Fruit fly (Drosophila melanogaster) whole organism, prepupa: ENCODE results near the gene mei-P22.

ENCODE experiments used
- CG11762 ChIP-seq: fragments of 200-800 bp; sonication (Bioruptor generic); optimal IDR thresholded peaks from 3 replicates; lab custom pipeline; 2016; ENCODE audit warnings: missing biosample characterization, missing genetic modification characterization; ENCODE audit not compliant: insufficient read depth
- CG16779 ChIP-seq: fragments of 200-800 bp; sonication (Bioruptor generic); optimal IDR thresholded peaks from 3 replicates; lab custom pipeline; 2017; ENCODE audit warnings: missing biosample characterization, mild to moderate bottlenecking, missing genetic modification characterization
- CG3919 ChIP-seq: fragments of 200-800 bp; sonication (Bioruptor generic); optimal IDR thresholded peaks from 3 replicates; lab custom pipeline; 2016; ENCODE audit warnings: missing biosample characterization, missing genetic modification characterization
- CG6276 ChIP-seq: fragments of 200-800 bp; sonication (Bioruptor generic); optimal IDR thresholded peaks from 2 replicates; lab custom pipeline; 2017; ENCODE audit warnings: missing biosample characterization, mild to moderate bottlenecking, missing genetic modification characterization
- CG7368 ChIP-seq: fragments of 200-800 bp; sonication (Bioruptor generic); optimal IDR thresholded peaks from 3 replicates; lab custom pipeline; 2016; ENCODE audit warnings: missing biosample characterization, missing genetic modification characterization
- Hr38 ChIP-seq: sonication (Bioruptor generic); optimal IDR thresholded peaks from 2 replicates; lab custom pipeline; 2016; ENCODE audit warnings: missing biosample characterization, missing genetic modification characterization
- Smox ChIP-seq: fragments of 200-800 bp; sonication (Bioruptor generic); optimal IDR thresholded peaks from 3 replicates; lab custom pipeline; 2016; ENCODE audit warnings: missing biosample characterization, missing genetic modification characterization
- Sox14 ChIP-seq: fragments of 200-800 bp; sonication (Bioruptor generic); optimal IDR thresholded peaks from 3 replicates; lab custom pipeline; 2016; ENCODE audit warnings: missing biosample characterization, missing genetic modification characterization
- eg ChIP-seq: fragments of 200-800 bp; sonication (Bioruptor generic); IDR thresholded peaks from 3 replicates; pipeline ENCODE4 v1.3.6; 2022; ENCODE audit warnings: missing biosample characterization, missing genetic modification characterization
- fd59A ChIP-seq: fragments of 200-800 bp; sonication (Bioruptor generic); optimal IDR thresholded peaks from 2 replicates; lab custom pipeline; 2017; ENCODE audit warnings: missing biosample characterization, mild to moderate bottlenecking, missing genetic modification characterization, missing genetic modification reagents

dm6 chr3L:7263757-7264516, 19.7 kb downstream of the mei-P22 start, which contains the start of gene CG14830:
- peak; percentile 6 for TF ChIP-seq Smox (GFP tag; lab: Kevin White, UChicago)
- TF ChIP-seq CG3919 = peak; percentile 85
- peak; percentile 10 for TF ChIP-seq CG16779
- TF ChIP-seq fd59A (GFP tag; lab: Kevin White, UChicago) = no peak
- TF ChIP-seq CG6276 = peak; percentile 81
- TF ChIP-seq CG11762 (GFP tag; lab: Kevin White, UChicago) = peak; percentile 41
- TF ChIP-seq CG7368 (GFP tag; lab: Kevin White, UChicago) = peak; percentile 35
- no peak for TF ChIP-seq Hr38 (GFP tag; lab: Kevin White, UChicago)
- TF ChIP-seq eg = peak; percentile 72
- TF ChIP-seq Sox14 (GFP tag; lab: Kevin White, UChicago) = no peak
